Fruit fly (Drosophila melanogaster): ENCODE measurements around the gene CG14445.
A peak's percentile ranks its signal among the peaks of the same experiment; 100 is the strongest.

The CG14445 gene

DNA sequence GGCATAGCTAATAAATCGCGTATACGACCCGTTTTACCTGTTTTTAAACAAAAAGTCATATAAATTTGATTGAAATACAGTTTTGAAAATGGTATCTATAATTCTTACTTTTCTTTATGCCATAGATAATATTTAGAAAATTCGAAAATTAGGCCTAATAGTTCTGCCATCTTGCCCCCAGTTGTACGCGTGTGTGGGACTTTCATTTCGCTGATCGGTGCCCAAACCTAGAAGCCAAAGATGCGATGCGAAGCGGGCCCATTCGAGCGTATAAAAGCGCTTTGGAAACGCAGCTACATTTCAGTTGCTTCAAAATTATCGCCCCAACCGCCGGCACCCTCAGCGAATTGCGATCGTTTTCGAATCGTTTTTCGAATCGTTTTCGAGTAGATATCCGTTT lies at the start of gene CG14445:
Gene CG14445 (plus strand): TSS at position 301 of the 400 bp plus-strand sequence.
- TF ChIP-seq CG9215 (GFP tag; IDR thresholded peaks at IDR 0.05) (no peak), pho (GFP tag; optimal IDR thresholded peaks at IDR 0.05) (no peak), ssp (GFP tag; IDR thresholded peaks at IDR 0.05) (no peak), sens-2 (GFP tag; IDR thresholded peaks at IDR 0.05) (no peak), sc (optimal IDR thresholded peaks at IDR 0.05) (no peak), sc (GFP tag; optimal IDR thresholded peaks at IDR 0.05) (no peak), CG43689 (GFP tag; IDR thresholded peaks at IDR 0.05) (no peak), H15 (GFP tag; IDR thresholded peaks at IDR 0.05) (no peak), croc (GFP tag; conservative IDR thresholded peaks at IDR 0.05) (no peak), Xrp1 (GFP tag; IDR thresholded peaks at IDR 0.05) (no peak)

DNA sequence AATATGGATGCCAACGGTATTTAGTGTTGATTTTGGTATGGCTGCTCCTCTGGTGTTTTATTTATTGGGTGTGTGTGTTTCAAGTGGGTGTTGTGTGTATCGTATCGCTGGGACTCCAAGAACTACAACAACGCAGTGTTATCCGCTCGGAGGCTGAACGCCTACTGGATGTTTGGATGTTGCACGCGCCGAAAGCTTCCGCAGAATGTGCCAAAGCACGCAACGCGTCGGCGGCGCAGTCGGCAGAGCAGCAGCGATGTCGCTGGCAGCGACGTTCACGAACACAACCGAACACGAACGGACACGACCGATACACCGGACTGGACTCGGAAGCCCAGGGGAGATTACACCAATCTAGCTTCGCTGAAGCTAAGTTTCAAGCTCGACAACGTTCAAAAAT lies 44.8 kb upstream of the CG14445 start, which contains the start of gene Ca-alpha1T:
Gene Ca-alpha1T (minus strand): TSS at position 152 of the 400 bp plus-strand sequence.
- TF ChIP-seq Mrtf (GFP tag; IDR thresholded peaks at IDR 0.05), result no peak
- TF ChIP-seq bigmax (GFP tag; optimal IDR thresholded peaks at IDR 0.05), result no peak
- TF ChIP-seq CG8290 (GFP tag; optimal IDR thresholded peaks at IDR 0.05), result no peak
- peak in 1 of 2 experiments; percentile 37 for TF ChIP-seq CG8290 (tag; optimal IDR thresholded peaks at IDR 0.05)
- TF ChIP-seq HLH3B (GFP tag; IDR thresholded peaks at IDR 0.05), result 0 out of 2 replicates have a peak, but pooled peaks have one; percentile 10
- peak; percentile 27 for TF ChIP-seq p53 (GFP tag; optimal IDR thresholded peaks at IDR 0.05)
- peak; percentile 19 for TF ChIP-seq CG11504 (tag; optimal IDR thresholded peaks at IDR 0.05)
- peak; percentile 93 for TF ChIP-seq Deaf1 (tag; optimal IDR thresholded peaks at IDR 0.05)
- TF ChIP-seq Adf1 (GFP tag; IDR thresholded peaks at IDR 0.05), result peak; percentile 92
- TF ChIP-seq Rfx (GFP tag; IDR thresholded peaks at IDR 0.05), result 0 out of 2 replicates have a peak, but pooled peaks have one; percentile 35
- peak; percentile 78 for TF ChIP-seq scrt (GFP tag; optimal IDR thresholded peaks at IDR 0.05)
- peak; percentile 32 for TF ChIP-seq Jarid2 (GFP tag; optimal IDR thresholded peaks at IDR 0.05)
- peak; percentile 74 for TF ChIP-seq sr (GFP tag; IDR thresholded peaks at IDR 0.05)
- TF ChIP-seq Fer3 (tag; optimal IDR thresholded peaks at IDR 0.05), result no peak
- TF ChIP-seq CG13894 (tag; optimal IDR thresholded peaks at IDR 0.05), result peak; percentile 0
- TF ChIP-seq lab (GFP tag; optimal IDR thresholded peaks at IDR 0.05), result peak; percentile 6

DNA sequence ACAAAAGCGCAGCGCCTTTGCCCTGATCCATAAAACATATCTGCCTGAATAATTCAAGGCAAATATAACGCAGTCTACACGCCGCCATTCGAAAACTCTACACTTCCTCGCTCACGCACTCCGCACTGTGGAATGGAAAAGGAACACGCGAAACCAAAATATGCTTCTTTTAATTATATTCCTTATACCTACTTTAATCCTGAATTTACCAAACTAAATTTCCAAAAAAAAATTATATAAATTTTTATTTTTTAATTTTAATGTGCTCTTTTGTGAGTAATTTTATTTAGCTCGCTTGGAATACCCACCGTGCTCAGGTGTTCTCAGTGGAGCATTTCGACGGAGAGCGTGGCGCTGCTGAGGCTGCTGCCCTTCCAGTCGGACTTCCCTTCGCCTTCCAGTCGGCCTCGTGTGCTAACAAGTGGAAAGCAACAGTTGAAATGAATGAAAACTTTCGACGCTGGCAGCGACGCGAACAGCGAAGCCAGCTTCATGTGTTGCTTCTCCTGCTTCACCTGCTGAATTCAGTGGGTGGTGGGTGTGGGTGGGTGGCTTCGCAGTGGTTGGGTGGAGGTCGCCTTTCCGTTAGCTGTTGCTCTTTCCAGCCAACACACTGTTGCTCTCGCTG lies 43.8 kb upstream of the CG14445 start:
- TF ChIP-seq CG9797 (GFP tag; optimal IDR thresholded peaks at IDR 0.05) (no peak), CG3838 (GFP tag; optimal IDR thresholded peaks at IDR 0.05) (peak; percentile 28), CG15073 (GFP tag; optimal IDR thresholded peaks at IDR 0.05) (no peak), trh (GFP tag; optimal IDR thresholded peaks at IDR 0.05) (no peak), CG8944 (GFP tag; optimal IDR thresholded peaks at IDR 0.05) (no peak), Atf6 (GFP tag; IDR thresholded peaks at IDR 0.05) (peak; percentile 91), ems (GFP tag; optimal IDR thresholded peaks at IDR 0.05) (peak; percentile 48), Bteb2 (GFP tag; optimal IDR thresholded peaks at IDR 0.05) (peak; percentile 28), crp (GFP tag; optimal IDR thresholded peaks at IDR 0.05) (peak in 1 of 2 experiments; percentile 29), Tbp (GFP tag; optimal IDR thresholded peaks at IDR 0.05) (no peak), Usf (GFP tag; optimal IDR thresholded peaks at IDR 0.05) (no peak), yki (optimal IDR thresholded peaks at IDR 0.05) (no peak), ATbp (GFP tag; optimal IDR thresholded peaks at IDR 0.05) (peak; percentile 79), CG2202 (tag; optimal IDR thresholded peaks at IDR 0.05) (no peak), sr (GFP tag; IDR thresholded peaks at IDR 0.05) (no peak), CG7928 (GFP tag; optimal IDR thresholded peaks at IDR 0.05) (peak; percentile 21), CG16815 (GFP tag; optimal IDR thresholded peaks at IDR 0.05) (peak; percentile 36), chm (GFP tag; IDR thresholded peaks at IDR 0.05) (peak; percentile 46; the same call in 1 of the 2 replicates), cad (GFP tag; optimal IDR thresholded peaks at IDR 0.05) (no peak), pb (GFP tag; optimal IDR thresholded peaks at IDR 0.05) (no peak), Mad (GFP tag; optimal IDR thresholded peaks at IDR 0.05) (no peak), BEAF-32 (GFP tag; optimal IDR thresholded peaks at IDR 0.05) (no peak), cg (GFP tag; optimal IDR thresholded peaks at IDR 0.05) (no peak), CG13894 (tag; optimal IDR thresholded peaks at IDR 0.05) (peak; percentile 87), prd (optimal IDR thresholded peaks at IDR 0.05) (no peak), prd (GFP tag; IDR thresholded peaks at IDR 0.05) (peak; percentile 87)

Data from whole organism, embryonic.